Worm (Caenorhabditis elegans): ENCODE data around the gene C50D2.7.

Gene C50D2.7

DNA sequence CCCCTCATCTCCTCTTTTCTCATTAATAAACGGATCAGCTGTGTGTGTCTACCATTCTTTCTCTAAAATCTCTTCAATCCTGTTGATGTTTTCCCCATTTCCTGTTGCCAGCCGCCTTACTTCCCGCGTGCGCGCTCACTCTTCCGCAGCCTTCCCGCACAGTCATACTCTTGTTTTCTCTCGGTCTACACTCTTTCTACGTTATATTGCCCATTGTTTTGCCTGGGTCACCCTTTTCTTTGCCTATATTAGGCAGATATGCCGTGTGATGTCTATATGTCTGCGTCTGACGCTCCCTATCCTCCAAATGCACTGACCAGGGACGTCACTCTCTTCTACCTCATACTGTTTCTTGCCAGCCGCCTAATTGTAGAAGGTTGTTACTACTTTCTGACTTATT, 28.8 kb downstream of the C50D2.7 start:
- TF ChIP-seq hmg-1.2 (GFP tag; IDR thresholded peaks at IDR 0.05) (peak; percentile 71; the same call in 1 of the 2 replicates), efl-1 (GFP tag; optimal IDR thresholded peaks at IDR 0.05) (peak; percentile 51), cebp-1 (GFP tag; IDR thresholded peaks at IDR 0.05) (no peak), cebp-1 (tag; optimal IDR thresholded peaks at IDR 0.05) (peak; percentile 38), nhr-80 (tag; optimal IDR thresholded peaks at IDR 0.05) (peak; percentile 3), attf-5 (GFP tag; optimal IDR thresholded peaks at IDR 0.05) (peak; percentile 34), lin-40 (tag; optimal IDR thresholded peaks at IDR 0.05) (no peak), sea-2 (GFP tag; IDR thresholded peaks at IDR 0.05) (no peak), rpc-1 (optimal IDR thresholded peaks at IDR 0.05) (no peak), rpc-1 (tag; optimal IDR thresholded peaks at IDR 0.05) (no peak), F39B2.1 (GFP tag; IDR thresholded peaks at IDR 0.05) (no peak), fkh-3 (tag; optimal IDR thresholded peaks at IDR 0.05) (no peak), dox-1 (GFP tag; IDR thresholded peaks at IDR 0.05) (peak; percentile 44; the same call in 1 of the 2 replicates), madf-6 (GFP tag; IDR thresholded peaks at IDR 0.05) (peak; percentile 39; the same call in 1 of the 2 replicates), snpc-1.3 (tag; optimal IDR thresholded peaks at IDR 0.05; ENCODE audit: insufficient read depth) (no peak), ceh-27 (GFP tag; optimal IDR thresholded peaks at IDR 0.05) (peak; percentile 0), him-1 (tag; optimal IDR thresholded peaks at IDR 0.05) (no peak), madf-3 (GFP tag; IDR thresholded peaks at IDR 0.05) (0 out of 2 replicates have a peak, but pooled peaks have one; percentile 34), aptf-3 (GFP tag; IDR thresholded peaks at IDR 0.05) (no peak), lin-26 (GFP tag; IDR thresholded peaks at IDR 0.05) (peak; percentile 67; the same call in 1 of the 2 replicates), sptf-2 (GFP tag; optimal IDR thresholded peaks at IDR 0.05) (no peak), D2030.7 (GFP tag; IDR thresholded peaks at IDR 0.05) (peak; percentile 47; the same call in 1 of the 2 replicates), ztf-6 (GFP tag; IDR thresholded peaks at IDR 0.05) (no peak)

DNA sequence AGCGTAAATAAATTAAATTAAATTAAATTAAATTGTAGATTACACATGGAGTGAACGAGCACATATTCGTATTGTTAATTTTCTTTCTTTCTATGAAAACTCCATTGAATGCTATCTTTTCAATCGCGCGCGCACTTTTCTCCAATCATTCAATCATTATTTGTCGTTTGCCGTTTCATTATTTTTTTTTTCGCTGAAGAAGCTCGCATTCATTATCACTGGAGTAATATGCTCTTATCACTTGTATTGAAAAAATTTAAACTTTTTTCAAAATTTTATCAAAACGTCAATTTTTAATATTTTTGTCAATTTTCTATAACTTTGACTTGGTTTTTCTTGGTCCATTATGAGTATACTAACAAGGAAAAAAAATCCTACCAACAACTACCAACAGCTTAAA, 29.6 kb downstream of the C50D2.7 start:
- no peak for TF ChIP-seq hsf-1 (GFP tag; IDR thresholded peaks at IDR 0.05)
- TF ChIP-seq dox-1 (GFP tag; IDR thresholded peaks at IDR 0.05) = no peak
- TF ChIP-seq nhr-80 (tag; optimal IDR thresholded peaks at IDR 0.05) = peak; percentile 61
- no peak for TF ChIP-seq bed-2 (GFP tag; IDR thresholded peaks at IDR 0.05)
- no peak for TF ChIP-seq lag-1 (GFP tag; IDR thresholded peaks at IDR 0.05)
- no peak for TF ChIP-seq cebp-2 (GFP tag; IDR thresholded peaks at IDR 0.05)
- no peak for TF ChIP-seq nhr-90 (tag; optimal IDR thresholded peaks at IDR 0.05)
- no peak for TF ChIP-seq B0019.2 (GFP tag; conservative IDR thresholded peaks at IDR 0.05)

DNA sequence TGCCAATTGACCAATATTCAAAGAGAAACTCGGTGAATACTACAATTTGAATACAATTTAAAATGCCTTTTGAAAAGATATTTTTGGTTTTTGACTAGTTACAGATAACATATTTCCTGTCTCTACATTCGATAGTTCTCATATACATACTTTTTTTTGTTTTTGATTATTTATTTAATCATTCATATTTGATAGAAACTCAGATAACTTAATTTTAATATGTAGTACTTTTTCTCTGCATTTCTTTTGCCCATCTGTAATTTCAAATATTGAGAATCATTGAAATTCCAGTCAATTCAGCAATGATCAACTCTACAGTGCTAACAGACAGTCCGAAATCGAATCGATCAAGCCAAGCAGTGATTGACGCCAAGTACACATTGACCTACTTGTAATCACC, 34.1 kb downstream of the C50D2.7 start, which contains the start of gene C23H3.2:
Gene C23H3.2 (plus strand): TSS at position 301 of the 400 bp plus-strand sequence.
- TF ChIP-seq C17E4.6 (GFP tag; IDR thresholded peaks at IDR 0.05) = no peak

DNA sequence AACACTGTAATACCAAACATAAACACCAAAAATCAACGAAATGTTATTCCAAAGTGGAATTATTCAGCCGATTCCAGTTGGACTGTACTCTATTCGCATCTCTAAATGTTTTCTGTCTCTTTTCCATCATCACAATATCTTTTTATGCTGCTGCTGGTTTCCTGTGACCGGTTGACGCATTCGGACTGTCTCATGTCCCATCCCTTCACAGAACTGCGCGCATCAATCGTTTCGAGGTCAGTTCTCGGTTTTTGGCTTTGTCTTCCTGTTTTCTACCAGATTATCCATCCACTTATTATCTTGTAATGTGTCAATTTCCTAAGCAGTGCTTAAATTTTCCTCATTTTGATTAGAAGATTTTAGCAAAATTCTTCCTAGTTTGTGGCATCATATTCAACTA, 35.0 kb downstream of the C50D2.7 start:
- TF ChIP-seq B0035.1 (tag; optimal IDR thresholded peaks at IDR 0.05) (no peak), him-1 (tag; optimal IDR thresholded peaks at IDR 0.05) (no peak), T26A5.8 (tag; optimal IDR thresholded peaks at IDR 0.05) (no peak), ztf-3 (GFP tag; optimal IDR thresholded peaks at IDR 0.05) (no peak), xnd-1 (tag; optimal IDR thresholded peaks at IDR 0.05) (no peak), ama-1 (optimal IDR thresholded peaks at IDR 0.05) (no peak), ama-1 (GFP tag; optimal IDR thresholded peaks at IDR 0.05) (no peak), B0336.3 (GFP tag; IDR thresholded peaks at IDR 0.05) (no peak), egl-44 (GFP tag; IDR thresholded peaks at IDR 0.05) (no peak), nfyb-1 (GFP tag; IDR thresholded peaks at IDR 0.05) (no peak), atf-7 (tag; optimal IDR thresholded peaks at IDR 0.05) (no peak), Y53G8AR.9 (GFP tag; conservative IDR thresholded peaks at IDR 0.05) (no peak), let-607 (tag; optimal IDR thresholded peaks at IDR 0.05) (no peak), ZK185.1 (tag; optimal IDR thresholded peaks at IDR 0.05; ENCODE audit: poor library complexity, severe bottlenecking) (no peak), F49E8.2 (tag; optimal IDR thresholded peaks at IDR 0.05; ENCODE audit: insufficient read depth) (no peak), pha-4 (tag; optimal IDR thresholded peaks at IDR 0.05) (no peak), F23B12.7 (tag; optimal IDR thresholded peaks at IDR 0.05; ENCODE audit: insufficient read depth) (no peak)

Data from whole organism, young adult.